Worm (Caenorhabditis elegans): Measurements from ENCODE around the gene F19F10.11.

The F19F10.11 gene

DNA sequence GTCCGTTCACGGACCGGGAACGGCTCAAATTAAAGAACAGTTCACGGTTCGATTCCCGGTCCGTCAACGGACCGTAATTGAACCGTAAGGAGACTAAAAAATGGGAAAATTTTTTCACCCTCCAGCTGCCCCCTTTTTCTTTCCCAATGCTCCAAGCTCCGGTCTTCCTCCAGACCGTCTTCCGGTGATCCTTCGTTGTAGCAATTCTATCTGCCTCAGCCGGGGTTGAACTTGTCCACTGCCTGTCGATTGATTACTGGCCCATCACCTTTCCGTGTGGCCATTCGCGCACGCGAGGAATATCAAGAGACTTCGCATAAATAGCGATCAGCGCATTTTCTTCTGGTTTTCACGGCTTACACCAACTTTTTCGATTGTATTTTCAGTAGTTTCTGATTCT lies 39.0 kb downstream of the F19F10.11 start:
- TF ChIP-seq nhr-25 (tag; optimal IDR thresholded peaks at IDR 0.05): peak; percentile 2

DNA sequence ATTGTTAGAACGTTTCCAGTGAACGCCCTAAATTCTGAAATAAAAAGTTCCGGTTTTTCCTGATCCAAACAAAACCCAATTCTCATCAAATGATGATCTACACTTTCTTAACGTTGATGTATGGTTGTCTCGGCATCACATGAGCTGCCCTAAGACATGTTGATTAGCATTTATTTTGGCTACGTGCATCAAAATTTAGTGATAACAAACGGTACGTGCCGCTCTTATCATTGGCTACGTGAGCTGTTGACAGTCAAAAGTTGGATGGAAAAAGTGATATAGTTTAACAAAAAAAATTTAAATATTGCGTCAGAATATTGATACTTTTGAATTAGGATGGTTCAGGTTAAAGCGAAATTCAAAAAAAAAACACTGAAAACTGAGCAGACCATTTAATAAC lies 39.5 kb downstream of the F19F10.11 start:
- TF ChIP-seq ceh-82 (tag; optimal IDR thresholded peaks at IDR 0.05): no peak
- no peak for TF ChIP-seq nhr-25 (tag; optimal IDR thresholded peaks at IDR 0.05)
- no peak for TF ChIP-seq ama-1 (optimal IDR thresholded peaks at IDR 0.05)
- TF ChIP-seq unc-62 (GFP tag; optimal IDR thresholded peaks at IDR 0.05): no peak
- TF ChIP-seq ztf-4 (tag; optimal IDR thresholded peaks at IDR 0.05): no peak
- no peak for TF ChIP-seq nhr-23 (tag; optimal IDR thresholded peaks at IDR 0.05)
- TF ChIP-seq mml-1 (tag; optimal IDR thresholded peaks at IDR 0.05): no peak
- TF ChIP-seq lin-39 (tag; optimal IDR thresholded peaks at IDR 0.05): no peak
- no peak for TF ChIP-seq daf-12 (tag; optimal IDR thresholded peaks at IDR 0.05)
- no peak for TF ChIP-seq nfya-1 (tag; optimal IDR thresholded peaks at IDR 0.05; ENCODE audit: insufficient read depth)
- peak; percentile 76 for TF ChIP-seq pqm-1 (tag; optimal IDR thresholded peaks at IDR 0.05)
- TF ChIP-seq ceh-16 (tag; optimal IDR thresholded peaks at IDR 0.05): no peak
- peak; percentile 24 for TF ChIP-seq pha-4 (tag; optimal IDR thresholded peaks at IDR 0.05)
- TF ChIP-seq ceh-28 (tag; optimal IDR thresholded peaks at IDR 0.05): no peak
- no peak for TF ChIP-seq aly-2 (tag; optimal IDR thresholded peaks at IDR 0.05)
- peak; percentile 77 for TF ChIP-seq elt-2 (tag; optimal IDR thresholded peaks at IDR 0.05)
- TF ChIP-seq elt-3 (tag; optimal IDR thresholded peaks at IDR 0.05): no peak
- no peak for TF ChIP-seq elt-1 (tag; optimal IDR thresholded peaks at IDR 0.05)
- TF ChIP-seq nhr-77 (tag; optimal IDR thresholded peaks at IDR 0.05): no peak
- TF ChIP-seq fos-1 (tag; optimal IDR thresholded peaks at IDR 0.05): no peak
- no peak for TF ChIP-seq skn-1 (tag; optimal IDR thresholded peaks at IDR 0.05)
- TF ChIP-seq egl-5 (tag; optimal IDR thresholded peaks at IDR 0.05): no peak
- no peak for TF ChIP-seq nhr-28 (tag; optimal IDR thresholded peaks at IDR 0.05)
- TF ChIP-seq nhr-76 (tag; optimal IDR thresholded peaks at IDR 0.05): no peak

DNA sequence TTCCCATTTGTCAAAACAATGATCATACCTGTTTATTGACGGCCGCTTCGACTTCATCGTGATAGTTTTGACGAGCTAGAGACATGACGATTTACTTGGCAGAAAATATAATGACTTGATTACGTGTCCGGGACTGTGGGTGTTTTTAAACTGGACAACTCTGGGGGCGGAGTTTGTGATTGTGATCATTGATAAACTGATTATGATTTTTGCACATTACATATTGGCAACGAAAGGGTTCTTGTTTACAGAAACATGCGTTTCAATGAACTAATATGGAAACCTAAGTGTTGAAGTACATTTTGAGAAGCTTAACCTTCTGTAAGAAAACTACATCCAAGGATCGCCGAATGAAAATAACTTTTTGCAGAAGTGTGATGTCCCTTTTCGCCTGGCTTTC lies 40.0 kb downstream of the F19F10.11 start, which contains the start of gene ftn-1:
Gene ftn-1, minus strand, starts transcription at position 101 of the 400 bp plus-strand sequence.
- TF ChIP-seq fkh-10 (GFP tag; optimal IDR thresholded peaks at IDR 0.05) (no peak), nhr-23 (tag; optimal IDR thresholded peaks at IDR 0.05) (no peak), skn-1 (tag; optimal IDR thresholded peaks at IDR 0.05) (no peak), unc-39 (tag; optimal IDR thresholded peaks at IDR 0.05) (no peak)

DNA sequence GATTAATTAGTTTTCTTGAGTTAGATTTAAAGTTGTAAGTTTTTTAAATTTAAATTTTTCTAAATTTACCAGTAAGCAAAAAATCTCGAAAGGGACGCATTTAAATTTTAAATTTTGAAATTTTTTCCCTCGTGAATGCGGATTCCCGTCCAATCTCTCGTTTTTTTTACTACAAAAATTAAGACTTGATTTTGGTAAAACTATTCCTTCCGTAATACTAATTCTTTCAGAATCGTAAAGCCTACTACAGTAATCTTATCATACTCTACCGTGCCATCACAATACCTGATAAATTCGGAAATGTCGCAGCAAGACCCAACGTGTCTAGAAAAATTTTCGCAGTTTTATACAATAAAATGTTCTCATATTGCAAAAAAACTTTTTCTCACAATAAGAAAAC lies 42.3 kb downstream of the F19F10.11 start, which contains the start of the genes C54F6.19 and nhx-3:
Gene C54F6.19, plus strand, starts transcription at position 301 of the 400 bp plus-strand sequence.
Gene nhx-3, minus strand, starts transcription at position 337 of the 400 bp plus-strand sequence.
- no peak for TF ChIP-seq lsy-12 (tag; optimal IDR thresholded peaks at IDR 0.05)
- TF ChIP-seq elt-1 (tag; optimal IDR thresholded peaks at IDR 0.05): no peak
- TF ChIP-seq nhr-25 (tag; optimal IDR thresholded peaks at IDR 0.05): no peak
- no peak for TF ChIP-seq ama-1 (optimal IDR thresholded peaks at IDR 0.05)
- no peak for TF ChIP-seq nhr-77 (tag; optimal IDR thresholded peaks at IDR 0.05)
- TF ChIP-seq nhr-67 (tag; optimal IDR thresholded peaks at IDR 0.05): no peak
- TF ChIP-seq snpc-4 (tag; optimal IDR thresholded peaks at IDR 0.05): no peak
- TF ChIP-seq nhr-237 (tag; optimal IDR thresholded peaks at IDR 0.05): no peak
- no peak for TF ChIP-seq tbx-2 (tag; optimal IDR thresholded peaks at IDR 0.05)
- no peak for TF ChIP-seq ZK546.5 (tag; optimal IDR thresholded peaks at IDR 0.05)
- TF ChIP-seq fos-1 (tag; optimal IDR thresholded peaks at IDR 0.05): no peak
- no peak for TF ChIP-seq elt-2 (tag; optimal IDR thresholded peaks at IDR 0.05)
- TF ChIP-seq zag-1 (tag; optimal IDR thresholded peaks at IDR 0.05): no peak
- no peak for TF ChIP-seq jun-1 (tag; optimal IDR thresholded peaks at IDR 0.05)
- no peak for TF ChIP-seq nhr-11 (tag; optimal IDR thresholded peaks at IDR 0.05)
- TF ChIP-seq nhr-28 (tag; optimal IDR thresholded peaks at IDR 0.05): no peak
- TF ChIP-seq fkh-10 (GFP tag; optimal IDR thresholded peaks at IDR 0.05): no peak
- TF ChIP-seq mdl-1 (tag; optimal IDR thresholded peaks at IDR 0.05): no peak
- TF ChIP-seq skn-1 (tag; optimal IDR thresholded peaks at IDR 0.05): no peak
- TF ChIP-seq nhr-43 (tag; optimal IDR thresholded peaks at IDR 0.05; ENCODE audit: poor library complexity, severe bottlenecking): no peak
